Fruit fly (Drosophila melanogaster) whole organism, prepupa: ENCODE data around the gene HINT1.

Experiments
- CG10631 ChIP-seq: fragments of 200-800 bp; sonication (Bioruptor generic); optimal IDR thresholded peaks from 2 replicates; lab custom pipeline; 2016; ENCODE audit warnings: missing biosample characterization, missing genetic modification characterization
- CG11294 ChIP-seq: fragments of 200-800 bp; sonication (Bioruptor generic); IDR thresholded peaks from 2 replicates; pipeline ENCODE4 v1.3.6; 2022; ENCODE audit warnings: missing biosample characterization, missing genetic modification characterization
- CG4318 ChIP-seq: fragments of 200-800 bp; sonication (Bioruptor generic); optimal IDR thresholded peaks from 3 replicates; lab custom pipeline; 2017; ENCODE audit warnings: missing biosample characterization, mild to moderate bottlenecking, missing genetic modification characterization
- CG7368 ChIP-seq: fragments of 200-800 bp; sonication (Bioruptor generic); optimal IDR thresholded peaks from 3 replicates; lab custom pipeline; 2016; ENCODE audit warnings: missing biosample characterization, missing genetic modification characterization

DNA sequence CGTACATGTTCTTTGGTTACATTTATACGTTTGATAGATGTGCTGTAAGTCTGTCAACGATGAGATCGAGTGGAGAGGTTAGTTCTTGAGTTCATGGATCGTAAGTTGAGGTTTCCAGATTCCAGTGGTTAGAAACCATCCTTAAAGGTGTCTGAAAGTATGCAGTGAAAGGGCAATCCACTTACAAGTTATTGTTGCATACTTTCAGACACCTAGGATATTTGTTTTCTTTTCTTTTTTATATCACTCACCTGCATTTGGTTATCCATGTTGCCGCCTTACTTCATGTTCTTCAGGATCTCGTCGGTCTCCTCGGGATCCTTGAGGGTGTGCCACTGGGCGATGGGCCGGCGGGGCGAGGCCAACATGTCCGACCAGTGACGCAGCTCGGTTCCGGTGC lies 12.9 kb downstream of the HINT1 start:
- TF ChIP-seq CG10631 (no peak), CG7368 (GFP tag; lab: Kevin White, UChicago) (no peak), CG11294 (GFP tag; lab: Robert Waterston, UW) (no peak), CG4318 (GFP tag; lab: Kevin White, UChicago) (no peak)
